Fruit fly (Drosophila melanogaster): ENCODE results near the gene CG42465.

The CG42465 gene

dm6 chr2L:3682489-3682888, 17.5 kb upstream of the CG42465 start:
- TF ChIP-seq h (optimal IDR thresholded peaks at IDR 0.05) (no peak), insv (optimal IDR thresholded peaks at IDR 0.05) (no peak), Myc (optimal IDR thresholded peaks at IDR 0.05) (no peak), Sin3A (optimal IDR thresholded peaks at IDR 0.05) (no peak), psq (optimal IDR thresholded peaks at IDR 0.05) (no peak), ttk (optimal IDR thresholded peaks at IDR 0.05) (no peak)

dm6 chr2L:3685139-3685851, 14.7 kb upstream of the CG42465 start:
- TF ChIP-seq ttk (optimal IDR thresholded peaks at IDR 0.05) (no peak), psq (optimal IDR thresholded peaks at IDR 0.05) (no peak), h (optimal IDR thresholded peaks at IDR 0.05) (no peak), Sin3A (optimal IDR thresholded peaks at IDR 0.05) (no peak), insv (optimal IDR thresholded peaks at IDR 0.05) (no peak), Myc (optimal IDR thresholded peaks at IDR 0.05) (no peak)

- no peak for TF ChIP-seq ttk (optimal IDR thresholded peaks at IDR 0.05)
- no peak for TF ChIP-seq Myc (optimal IDR thresholded peaks at IDR 0.05)
- no peak for TF ChIP-seq psq (optimal IDR thresholded peaks at IDR 0.05)
- no peak for TF ChIP-seq insv (optimal IDR thresholded peaks at IDR 0.05)
- no peak for TF ChIP-seq Sin3A (optimal IDR thresholded peaks at IDR 0.05)
- no peak for TF ChIP-seq h (optimal IDR thresholded peaks at IDR 0.05)
These were observed 7.5 kb upstream of the CG42465 start, which contains the start of gene CG16704 for dm6 chr2L:3692466-3692865. Gene CG16704, minus strand, starts transcription at chr2L:3692587.

dm6 chr2L:3693082-3693481, 6.9 kb upstream of the CG42465 start, which contains the start of gene CG3513:
Gene CG3513, minus strand, starts transcription at chr2L:3693182.
- TF ChIP-seq Myc (optimal IDR thresholded peaks at IDR 0.05), result no peak
- no peak for TF ChIP-seq h (optimal IDR thresholded peaks at IDR 0.05)
- TF ChIP-seq psq (optimal IDR thresholded peaks at IDR 0.05), result no peak
- TF ChIP-seq ttk (optimal IDR thresholded peaks at IDR 0.05), result no peak
- TF ChIP-seq Sin3A (optimal IDR thresholded peaks at IDR 0.05), result no peak
- TF ChIP-seq insv (optimal IDR thresholded peaks at IDR 0.05), result no peak

DNA sequence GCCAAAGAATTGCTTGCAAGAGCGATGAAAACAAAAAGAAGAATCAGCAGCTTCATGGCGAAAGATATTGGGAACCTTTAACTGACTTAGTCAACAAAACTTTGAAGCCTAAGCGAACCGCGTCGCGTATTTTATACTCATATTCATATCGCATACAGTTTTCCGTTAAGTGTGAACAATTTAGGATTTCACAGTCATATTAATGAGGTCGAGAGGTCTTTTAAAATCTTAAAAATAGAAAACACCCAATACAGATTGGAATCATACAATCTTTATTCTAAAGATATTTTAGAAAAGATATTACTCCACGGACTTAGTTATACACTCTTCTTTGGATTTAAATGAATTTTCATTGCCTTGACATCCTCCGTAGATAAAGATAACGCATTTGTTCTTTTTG, 6.2 kb upstream of the CG42465 start, which contains the start of gene Acp24A4:
Acp24A4 (minus strand) TSS at position 101 of the 400 bp plus-strand sequence.
- no peak for TF ChIP-seq psq (optimal IDR thresholded peaks at IDR 0.05)

- TF ChIP-seq h (optimal IDR thresholded peaks at IDR 0.05) (no peak), Sin3A (optimal IDR thresholded peaks at IDR 0.05) (no peak), ttk (optimal IDR thresholded peaks at IDR 0.05) (no peak), insv (optimal IDR thresholded peaks at IDR 0.05) (no peak), Myc (optimal IDR thresholded peaks at IDR 0.05) (no peak), psq (optimal IDR thresholded peaks at IDR 0.05) (no peak)
These were observed 5.1 kb upstream of the CG42465 start, which contains the start of gene CG43165 for dm6 chr2L:3694920-3695319. Gene CG43165, minus strand, starts transcription at chr2L:3695020.

DNA sequence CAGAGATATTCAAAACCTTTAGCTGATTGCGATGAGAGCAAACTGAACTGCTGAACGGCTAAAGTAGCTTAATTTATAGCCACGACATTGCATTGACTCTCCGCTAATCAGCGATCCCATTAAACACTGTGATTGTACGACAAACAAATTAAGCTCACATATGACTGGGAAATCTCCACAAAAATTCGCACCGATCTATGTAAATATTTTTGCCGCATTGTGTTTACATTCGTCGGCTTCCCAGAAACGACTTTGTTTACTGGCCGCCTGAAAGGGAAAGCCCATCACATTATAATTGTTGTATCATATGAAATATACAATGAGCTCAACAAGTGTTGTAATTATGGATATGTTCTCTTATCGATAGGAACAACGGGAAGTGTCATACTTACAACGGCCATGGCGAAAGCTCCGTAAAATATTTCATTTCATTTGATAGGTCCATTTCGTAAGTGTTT, 4.6 kb upstream of the CG42465 start, which contains the start of gene CG16713:
CG16713 (minus strand) TSS at position 51 of the 458 bp plus-strand sequence.
- TF ChIP-seq Sin3A (optimal IDR thresholded peaks at IDR 0.05) (no peak), psq (optimal IDR thresholded peaks at IDR 0.05) (no peak), ttk (optimal IDR thresholded peaks at IDR 0.05) (no peak), insv (optimal IDR thresholded peaks at IDR 0.05) (no peak), h (optimal IDR thresholded peaks at IDR 0.05) (no peak), Myc (optimal IDR thresholded peaks at IDR 0.05) (no peak)

DNA sequence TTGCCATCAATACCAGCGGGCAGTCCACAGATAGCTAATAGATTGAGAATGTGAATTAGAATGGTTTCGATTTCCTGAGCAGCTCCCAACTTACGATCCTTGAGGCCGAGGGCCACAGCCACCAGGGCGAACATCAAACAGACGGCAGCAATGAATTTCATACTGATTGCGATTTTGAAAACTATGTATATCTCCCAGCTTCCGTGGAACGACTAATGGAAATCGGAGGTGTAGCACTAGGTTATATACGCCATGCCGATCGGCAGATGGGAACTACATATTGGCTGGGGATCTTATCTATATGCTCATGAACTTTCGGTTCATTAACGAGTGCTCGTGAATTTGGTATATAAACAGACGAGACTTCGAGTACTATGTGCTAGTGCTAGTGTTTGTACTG, 3.6 kb upstream of the CG42465 start, which contains the start of gene IM33:
IM33 (minus strand) TSS at position 221 of the 400 bp plus-strand sequence.
- TF ChIP-seq h (optimal IDR thresholded peaks at IDR 0.05) (no peak), insv (optimal IDR thresholded peaks at IDR 0.05) (no peak), Myc (optimal IDR thresholded peaks at IDR 0.05) (no peak), psq (optimal IDR thresholded peaks at IDR 0.05) (no peak), Sin3A (optimal IDR thresholded peaks at IDR 0.05) (no peak), ttk (optimal IDR thresholded peaks at IDR 0.05) (no peak)

dm6 chr2L:3697772-3698171, 2.2 kb upstream of the CG42465 start, which contains the start of gene CG3604:
Gene CG3604, minus strand, starts transcription at chr2L:3697872.
- TF ChIP-seq Myc (optimal IDR thresholded peaks at IDR 0.05), result no peak
- no peak for TF ChIP-seq psq (optimal IDR thresholded peaks at IDR 0.05)
- no peak for TF ChIP-seq ttk (optimal IDR thresholded peaks at IDR 0.05)

dm6 chr2L:3698992-3699514, 942 bp upstream of the CG42465 start, which contains the start of the genes CG10031 and CG42464:
Gene CG10031, minus strand, starts transcription at chr2L:3699092.
Gene CG42464, plus strand, starts transcription at chr2L:3699464.
- no peak for TF ChIP-seq h (optimal IDR thresholded peaks at IDR 0.05)
- TF ChIP-seq ttk (optimal IDR thresholded peaks at IDR 0.05), result no peak
- TF ChIP-seq Myc (optimal IDR thresholded peaks at IDR 0.05), result no peak
- TF ChIP-seq Sin3A (optimal IDR thresholded peaks at IDR 0.05), result no peak
- TF ChIP-seq psq (optimal IDR thresholded peaks at IDR 0.05), result no peak
- no peak for TF ChIP-seq insv (optimal IDR thresholded peaks at IDR 0.05)

DNA sequence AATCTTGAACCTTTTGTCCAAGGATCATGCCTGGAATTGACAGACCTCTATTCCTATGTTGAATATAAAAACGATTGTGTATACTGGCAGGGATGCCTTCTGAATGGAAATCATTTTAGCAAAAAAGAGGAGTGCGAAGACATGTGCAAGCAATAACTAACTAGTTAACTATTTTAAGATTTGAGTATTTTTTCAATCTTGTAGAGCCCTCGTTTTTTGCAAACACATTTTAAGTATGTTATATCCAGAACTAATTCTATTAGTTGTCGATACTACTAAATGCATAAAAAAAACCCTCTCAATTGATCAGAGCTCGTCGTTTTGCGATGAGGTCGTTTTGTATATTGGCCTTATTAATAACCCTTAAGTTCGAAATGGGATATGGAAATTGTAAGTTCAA, 379 bp downstream of the CG42465 start, which contains the start of gene Sfp24C1:
Sfp24C1 (plus strand) TSS at position 301 of the 400 bp plus-strand sequence.
- TF ChIP-seq psq (optimal IDR thresholded peaks at IDR 0.05) (no peak), h (optimal IDR thresholded peaks at IDR 0.05) (no peak), Myc (optimal IDR thresholded peaks at IDR 0.05) (no peak), ttk (optimal IDR thresholded peaks at IDR 0.05) (no peak), Sin3A (optimal IDR thresholded peaks at IDR 0.05) (no peak), insv (optimal IDR thresholded peaks at IDR 0.05) (no peak)

dm6 chr2L:3700990-3701389, 995 bp downstream of the CG42465 start, which contains the start of gene CG42467:
Gene CG42467, plus strand, starts transcription at chr2L:3701290.
- TF ChIP-seq psq (optimal IDR thresholded peaks at IDR 0.05) (no peak), Sin3A (optimal IDR thresholded peaks at IDR 0.05) (no peak), ttk (optimal IDR thresholded peaks at IDR 0.05) (no peak), insv (optimal IDR thresholded peaks at IDR 0.05) (no peak), h (optimal IDR thresholded peaks at IDR 0.05) (no peak), Myc (optimal IDR thresholded peaks at IDR 0.05) (no peak)

Data from Kc167 (cell line).